Worm (Caenorhabditis elegans) whole organism, L4 larva: ENCODE measurements around the gene cav-1.

Experiments used
- F10B5.3 ChIP-seq: sonication (generic microtip); optimal IDR thresholded peaks from 2 replicates; lab custom pipeline; 2016; ENCODE audit warnings: mild to moderate bottlenecking, missing genetic modification characterization, missing compliant biosample characterization
- F26F4.8 ChIP-seq: fragments of 200-800 bp; sonication (Bioruptor generic); conservative IDR thresholded peaks from 2 replicates; pipeline ENCODE4 v1.3.6; 2022; ENCODE audit warnings: missing genetic modification characterization, missing compliant biosample characterization
- F37D6.2 ChIP-seq: sonication (generic microtip); optimal IDR thresholded peaks from 2 replicates; lab custom pipeline; 2016; ENCODE audit warnings: mild to moderate bottlenecking, missing genetic modification characterization, missing compliant biosample characterization
- F49E8.2 ChIP-seq: sonication (generic microtip); optimal IDR thresholded peaks from 2 replicates; lab custom pipeline; 2016; ENCODE audit warnings: missing compliant biosample characterization, mild to moderate bottlenecking, missing genetic modification characterization, borderline replicate concordance
- R02D3.7 ChIP-seq: fragments of 150-350 bp; sonication (generic microtip); optimal IDR thresholded peaks from 3 replicates; lab custom pipeline; 2014; ENCODE audit warnings: missing biosample characterization, missing genetic modification characterization
- T20F7.1 ChIP-seq: fragments of 200-800 bp; sonication (Bioruptor generic); optimal IDR thresholded peaks from 2 replicates; lab custom pipeline; 2018; ENCODE audit warnings: mild to moderate bottlenecking, missing genetic modification characterization, missing compliant biosample characterization
- ZK546.5 ChIP-seq, 2 experiments: sonication (generic microtip); optimal IDR thresholded peaks; 2 replicates each; lab custom pipeline; 2017; ENCODE audit warnings: missing biosample characterization in 2 of 2, missing genetic modification characterization in 2 of 2
- aha-1 ChIP-seq: fragments of 150-350 bp; peaks from one replicate; lab custom pipeline; 2014; ENCODE audit warnings: missing biosample characterization, missing genetic modification characterization
- ama-1 ChIP-seq: fragments of 150-350 bp; optimal IDR thresholded peaks from 2 replicates; lab custom pipeline; 2014; ENCODE audit warnings: inconsistent platforms, mixed read lengths
- attf-4 ChIP-seq: sonication (generic microtip); optimal IDR thresholded peaks from 3 replicates; lab custom pipeline; 2017; ENCODE audit warnings: missing biosample characterization, missing genetic modification characterization
- ceh-28 ChIP-seq: fragments of 150-350 bp; optimal IDR thresholded peaks from 2 replicates; lab custom pipeline; 2014; ENCODE audit warnings: missing biosample characterization, missing genetic modification reagents, missing genetic modification characterization
- ceh-62 ChIP-seq: sonication (generic microtip); optimal IDR thresholded peaks from 2 replicates; lab custom pipeline; 2017; ENCODE audit warnings: missing biosample characterization, missing genetic modification characterization
- ces-1 ChIP-seq: fragments of 150-350 bp; sonication (generic microtip); optimal IDR thresholded peaks from 4 replicates; lab custom pipeline; 2014; ENCODE audit warnings: missing biosample characterization, missing genetic modification reagents, missing genetic modification characterization
- cey-2 ChIP-seq: sonication (generic microtip); optimal IDR thresholded peaks from 3 replicates; lab custom pipeline; 2017; ENCODE audit warnings: missing genetic modification characterization, mild to moderate bottlenecking, missing compliant biosample characterization, antibody characterized with exemption, borderline replicate concordance; ENCODE audit not compliant: insufficient read depth
- ctbp-1 ChIP-seq: fragments of 200-800 bp; sonication (Bioruptor generic); IDR thresholded peaks from 2 replicates; pipeline ENCODE4 v1.3.6; 2022; ENCODE audit warnings: missing genetic modification reagents, missing genetic modification characterization, missing compliant biosample characterization
- daf-16 ChIP-seq, 3 experiments: sonication (generic microtip); optimal IDR thresholded peaks; 2 replicates each; lab custom pipeline; 2016 to 2017; ENCODE audit warnings: missing genetic modification characterization in 3 of 3, missing genetic modification reagents in 3 of 3, mild to moderate bottlenecking in 2 of 3, missing compliant biosample characterization in 2 of 3, missing biosample characterization in 1 of 3, moderate library complexity in 1 of 3
- dmd-6 ChIP-seq: fragments of 200-800 bp; sonication (Bioruptor generic); IDR thresholded peaks from 2 replicates; pipeline ENCODE4 v1.3.6; 2022; ENCODE audit warnings: missing genetic modification reagents, missing genetic modification characterization, missing compliant biosample characterization
- duxl-1 ChIP-seq: sonication (generic microtip); optimal IDR thresholded peaks from 2 replicates; lab custom pipeline; 2016; ENCODE audit warnings: mild to moderate bottlenecking, missing genetic modification characterization, moderate library complexity, missing compliant biosample characterization; ENCODE audit not compliant: poor library complexity
- egl-27 ChIP-seq: sonication (generic microtip); optimal IDR thresholded peaks from 3 replicates; lab custom pipeline; 2017; ENCODE audit warnings: missing biosample characterization, missing genetic modification reagents, missing genetic modification characterization
- hlh-30 ChIP-seq: sonication (generic microtip); optimal IDR thresholded peaks from 2 replicates; lab custom pipeline; 2017; ENCODE audit warnings: antibody characterized with exemption, mild to moderate bottlenecking, missing genetic modification characterization, missing compliant biosample characterization; ENCODE audit not compliant: insufficient read depth
- lim-7 ChIP-seq: fragments of 200-800 bp; sonication (Bioruptor generic); IDR thresholded peaks from 2 replicates; pipeline ENCODE4 v1.3.6; 2022; ENCODE audit warnings: missing genetic modification characterization, missing compliant biosample characterization
- lin-1 ChIP-seq: fragments of 200-800 bp; sonication (Bioruptor generic); IDR thresholded peaks from 2 replicates; pipeline ENCODE4 v1.3.6; 2022; ENCODE audit warnings: missing genetic modification reagents, missing genetic modification characterization, missing compliant biosample characterization
- lin-29 ChIP-seq: fragments of 200-800 bp; sonication (Bioruptor generic); IDR thresholded peaks from 2 replicates; pipeline ENCODE4 v1.3.6; 2022; ENCODE audit warnings: missing genetic modification reagents, missing genetic modification characterization, missing compliant biosample characterization
- lin-38 ChIP-seq: fragments of 200-800 bp; sonication (Bioruptor generic); IDR thresholded peaks from 2 replicates; pipeline ENCODE4 v1.3.6; 2022; ENCODE audit warnings: missing genetic modification reagents, missing genetic modification characterization, missing compliant biosample characterization
- lin-39 ChIP-seq: fragments of 150-350 bp; optimal IDR thresholded peaks from 2 replicates; lab custom pipeline; 2014; ENCODE audit warnings: missing biosample characterization, missing genetic modification reagents, missing genetic modification characterization
- lir-3 ChIP-seq: sonication (generic microtip); optimal IDR thresholded peaks from 2 replicates; lab custom pipeline; 2016; ENCODE audit warnings: mild to moderate bottlenecking, missing genetic modification characterization, missing compliant biosample characterization
- lsy-2 ChIP-seq, 2 experiments: fragments of 150-350 bp in 1 of 2; sonication (generic microtip) in 1 of 2; optimal IDR thresholded peaks; 2 replicates each; lab custom pipeline; 2014 to 2017; ENCODE audit warnings: missing biosample characterization in 2 of 2, missing genetic modification characterization in 2 of 2
- mdl-1 ChIP-seq, 2 experiments: fragments of 150-350 bp in 1 of 2; sonication (generic microtip) in 1 of 2; optimal IDR thresholded peaks; 2 replicates each; lab custom pipeline; 2014 to 2017; ENCODE audit warnings: missing biosample characterization in 2 of 2, missing genetic modification characterization in 2 of 2
- mep-1 ChIP-seq: fragments of 150-350 bp; sonication (generic microtip); optimal IDR thresholded peaks from 3 replicates; lab custom pipeline; 2014; ENCODE audit warnings: missing biosample characterization, missing genetic modification characterization
- mxl-2 ChIP-seq: fragments of 200-800 bp; sonication (Bioruptor generic); conservative IDR thresholded peaks from 2 replicates; pipeline ENCODE4 v1.3.6; 2022; ENCODE audit warnings: missing genetic modification reagents, missing genetic modification characterization, missing compliant biosample characterization
- nhr-10 ChIP-seq: fragments of 150-350 bp; optimal IDR thresholded peaks from 2 replicates; lab custom pipeline; 2014; ENCODE audit warnings: missing biosample characterization, missing genetic modification characterization
- nhr-102 ChIP-seq: sonication (generic microtip); optimal IDR thresholded peaks from 2 replicates; lab custom pipeline; 2016; ENCODE audit warnings: mild to moderate bottlenecking, missing genetic modification characterization, moderate library complexity, missing compliant biosample characterization
- nhr-111 ChIP-seq: fragments of 200-800 bp; sonication (Bioruptor generic); optimal IDR thresholded peaks from 2 replicates; lab custom pipeline; 2018; ENCODE audit warnings: mild to moderate bottlenecking, missing genetic modification characterization, missing compliant biosample characterization
- nhr-237 ChIP-seq: sonication (generic microtip); optimal IDR thresholded peaks from 2 replicates; lab custom pipeline; 2017; ENCODE audit warnings: missing biosample characterization, missing genetic modification characterization
- nhr-25 ChIP-seq: sonication (generic microtip); optimal IDR thresholded peaks from 2 replicates; lab custom pipeline; 2017; ENCODE audit warnings: missing genetic modification characterization, mild to moderate bottlenecking, missing compliant biosample characterization, antibody characterized with exemption, moderate library complexity, borderline replicate concordance; ENCODE audit not compliant: insufficient read depth
- nhr-28 ChIP-seq: fragments of 150-350 bp; optimal IDR thresholded peaks from 2 replicates; lab custom pipeline; 2014; ENCODE audit warnings: missing biosample characterization, missing genetic modification characterization
- nhr-76 ChIP-seq: fragments of 150-350 bp; optimal IDR thresholded peaks from 2 replicates; lab custom pipeline; 2014; ENCODE audit warnings: missing biosample characterization, missing genetic modification characterization
- nhr-77 ChIP-seq: fragments of 150-350 bp; optimal IDR thresholded peaks from 2 replicates; lab custom pipeline; 2014; ENCODE audit warnings: missing biosample characterization, missing genetic modification characterization
- pqm-1 ChIP-seq: sonication (generic microtip); optimal IDR thresholded peaks from 2 replicates; lab custom pipeline; 2017; ENCODE audit warnings: missing biosample characterization, missing genetic modification characterization
- rbr-2 ChIP-seq: sonication (generic microtip); optimal IDR thresholded peaks from 2 replicates; lab custom pipeline; 2016; ENCODE audit warnings: missing genotype, missing genetic modification characterization, missing compliant biosample characterization
- sdz-12 ChIP-seq: fragments of 200-800 bp; sonication (Bioruptor generic); optimal IDR thresholded peaks from 2 replicates; lab custom pipeline; 2018; ENCODE audit warnings: mild to moderate bottlenecking, missing genetic modification characterization, missing compliant biosample characterization
- set-16 ChIP-seq: fragments of 200-800 bp; sonication (Bioruptor generic); IDR thresholded peaks from 2 replicates; pipeline ENCODE4 v1.3.6; 2022; ENCODE audit warnings: missing genetic modification reagents, missing genetic modification characterization, missing compliant biosample characterization
- spr-3 ChIP-seq: fragments of 200-800 bp; sonication (Bioruptor generic); optimal IDR thresholded peaks from 2 replicates; lab custom pipeline; 2018; ENCODE audit warnings: mild to moderate bottlenecking, missing genetic modification characterization, missing compliant biosample characterization
- tag-97 ChIP-seq: fragments of 200-800 bp; sonication (Bioruptor generic); IDR thresholded peaks from 2 replicates; pipeline ENCODE4 v1.3.6; 2022; ENCODE audit warnings: missing genetic modification characterization, missing compliant biosample characterization
- tra-1 ChIP-seq: fragments of 200-800 bp; sonication (Bioruptor generic); IDR thresholded peaks from 2 replicates; pipeline ENCODE4 v1.3.6; 2022; ENCODE audit warnings: missing genetic modification reagents, missing genetic modification characterization, missing compliant biosample characterization
- unc-130 ChIP-seq: sonication (generic microtip); optimal IDR thresholded peaks from 2 replicates; lab custom pipeline; 2016; ENCODE audit warnings: missing genetic modification reagents, missing genetic modification characterization, missing compliant biosample characterization
- unc-39 ChIP-seq: sonication (generic microtip); optimal IDR thresholded peaks from 2 replicates; lab custom pipeline; 2017; ENCODE audit warnings: missing biosample characterization, missing genetic modification characterization
- vab-7 ChIP-seq: fragments of 200-800 bp; sonication (Bioruptor generic); IDR thresholded peaks from 2 replicates; pipeline ENCODE4 v1.3.6; 2022; ENCODE audit warnings: missing genetic modification reagents, missing genetic modification characterization, missing compliant biosample characterization
- zfp-2 ChIP-seq: sonication (generic microtip); optimal IDR thresholded peaks from 2 replicates; lab custom pipeline; 2016; ENCODE audit warnings: mild to moderate bottlenecking, missing genetic modification characterization, missing compliant biosample characterization
- zip-11 ChIP-seq: fragments of 200-800 bp; sonication (Bioruptor generic); IDR thresholded peaks from 2 replicates; pipeline ENCODE4 v1.3.6; 2022; ENCODE audit warnings: missing genetic modification characterization, missing compliant biosample characterization
- ztf-11 ChIP-seq: fragments of 150-350 bp; optimal IDR thresholded peaks from 2 replicates; lab custom pipeline; 2014; ENCODE audit warnings: missing biosample characterization, missing genetic modification characterization

cav-1 gene

ce11 chrIV:9801418-9801817 is 29.1 kb downstream of the cav-1 start (continued):
- TF ChIP-seq lir-3 (no peak), nhr-237 (tag; lab: Kevin White, UChicago) (no peak), daf-16 (GFP tag; optimal IDR thresholded peaks at IDR 0.05; lab: Kevin White, UChicago) (peak in 1 of 2 experiments; percentile 40), daf-16 (tag; optimal IDR thresholded peaks at IDR 0.05; lab: Kevin White, UChicago) (peak; percentile 92), lin-39 (tag; lab: Kevin White, UChicago) (no peak), nhr-111 (GFP tag; lab: Kevin White, UChicago) (no peak), ceh-28 (tag; lab: Kevin White, UChicago) (no peak), R02D3.7 (tag; lab: Kevin White, UChicago) (no peak), nhr-25 (tag; lab: Kevin White, UChicago) (no peak), tag-97 (no peak), F37D6.2 (tag; lab: Kevin White, UChicago) (no peak), lin-29 (GFP tag; lab: Robert Waterston, UW) (no peak), mxl-2 (GFP tag; lab: Robert Waterston, UW) (no peak; the same call in 1 of the 2 replicates), aha-1 (tag; lab: Kevin White, UChicago) (peak; percentile 83), ztf-11 (tag; lab: Kevin White, UChicago) (no peak), lsy-2 (tag; optimal IDR thresholded peaks at IDR 0.05; lab: Kevin White, UChicago) (peak in 1 of 2 experiments; percentile 70), nhr-102 (tag; lab: Kevin White, UChicago) (peak; percentile 63), pqm-1 (peak; percentile 98), nhr-28 (tag; lab: Kevin White, UChicago) (peak; percentile 98), unc-39 (tag; lab: Kevin White, UChicago) (no peak), tra-1 (GFP tag; lab: Robert Waterston, UW) (peak; percentile 97), T20F7.1 (GFP tag; lab: Kevin White, UChicago) (peak; percentile 53), ceh-62 (tag; lab: Kevin White, UChicago) (no peak), egl-27 (tag; lab: Kevin White, UChicago) (no peak), ces-1 (GFP tag; lab: Kevin White, UChicago) (no peak), lin-1 (GFP tag; lab: Robert Waterston, UW) (peak; percentile 95), attf-4 (tag; lab: Kevin White, UChicago) (no peak), ctbp-1 (no peak), sdz-12 (GFP tag; lab: Kevin White, UChicago) (no peak), lim-7 (no peak), rbr-2 (tag; lab: Kevin White, UChicago) (no peak), nhr-76 (tag; lab: Kevin White, UChicago) (no peak), cey-2 (no peak), F49E8.2 (tag; lab: Kevin White, UChicago) (no peak), zfp-2 (tag; lab: Kevin White, UChicago) (no peak), F26F4.8 (GFP tag; lab: Robert Waterston, UW) (no peak), mep-1 (tag; lab: Kevin White, UChicago) (peak; percentile 40), hlh-30 (tag; lab: Kevin White, UChicago) (peak; percentile 59), set-16 (GFP tag; lab: Robert Waterston, UW) (no peak), mdl-1 (tag; optimal IDR thresholded peaks at IDR 0.05; lab: Kevin White, UChicago) (peak in 1 of 2 experiments; percentile 57), duxl-1 (no peak), F10B5.3 (no peak), unc-130 (GFP tag; lab: Kevin White, UChicago) (no peak), ZK546.5 (tag; optimal IDR thresholded peaks at IDR 0.05; lab: Kevin White, UChicago) (no peak), ama-1 (lab: Kevin White, UChicago) (no peak), dmd-6 (GFP tag; lab: Robert Waterston, UW) (peak; percentile 98), nhr-77 (tag; lab: Kevin White, UChicago) (peak; percentile 92), vab-7 (GFP tag; lab: Robert Waterston, UW) (no peak), spr-3 (GFP tag; lab: Kevin White, UChicago) (no peak), lin-38 (GFP tag; lab: Robert Waterston, UW) (no peak), zip-11 (GFP tag; lab: Robert Waterston, UW) (no peak), nhr-10 (tag; lab: Kevin White, UChicago) (peak; percentile 64)
